Worm (Caenorhabditis elegans) whole organism, young adult: ENCODE measurements around the gene toh-1.

Experiments used
- B0035.1 ChIP-seq: sonication (generic microtip); optimal IDR thresholded peaks from 2 replicates; lab custom pipeline; 2016; ENCODE audit warnings: missing genetic modification characterization, mild to moderate bottlenecking, missing compliant biosample characterization, missing genotype, missing genetic modification reagents
- B0261.1 ChIP-seq: sonication (generic microtip); optimal IDR thresholded peaks from 2 replicates; lab custom pipeline; 2016; ENCODE audit warnings: mild to moderate bottlenecking, missing genetic modification characterization, moderate library complexity, missing compliant biosample characterization
- B0336.3 ChIP-seq: fragments of 200-800 bp; sonication (Bioruptor generic); IDR thresholded peaks from 2 replicates; pipeline ENCODE4 v1.3.6; 2022; ENCODE audit warnings: missing genetic modification characterization, missing compliant biosample characterization
- F10E7.11 ChIP-seq: sonication (generic microtip); optimal IDR thresholded peaks from 2 replicates; lab custom pipeline; 2017; ENCODE audit warnings: mild to moderate bottlenecking, missing genetic modification characterization, moderate library complexity, missing compliant biosample characterization
- F22D6.2 ChIP-seq: sonication (generic microtip); optimal IDR thresholded peaks from 2 replicates; lab custom pipeline; 2016; ENCODE audit warnings: mild to moderate bottlenecking, missing genetic modification characterization, missing compliant biosample characterization
- F52B5.7 ChIP-seq: sonication (generic microtip); optimal IDR thresholded peaks from 2 replicates; lab custom pipeline; 2016; ENCODE audit warnings: mild to moderate bottlenecking, missing genetic modification characterization, missing compliant biosample characterization
- F55B11.4 ChIP-seq: sonication (generic microtip); optimal IDR thresholded peaks from 2 replicates; lab custom pipeline; 2016; ENCODE audit warnings: missing compliant biosample characterization, missing genetic modification characterization, borderline replicate concordance; ENCODE audit not compliant: insufficient read depth
- K12H6.12 ChIP-seq: fragments of 200-800 bp; sonication (Bioruptor generic); optimal IDR thresholded peaks from 2 replicates; lab custom pipeline; 2018; ENCODE audit warnings: mild to moderate bottlenecking, missing genetic modification characterization, missing compliant biosample characterization
- Y56A3A.18 ChIP-seq: fragments of 200-800 bp; sonication (Bioruptor generic); IDR thresholded peaks from 2 replicates; pipeline ENCODE4 v1.3.6; 2022; ENCODE audit warnings: missing genetic modification reagents, missing genetic modification characterization, missing compliant biosample characterization
- Y67H2A.10 ChIP-seq: fragments of 200-800 bp; sonication (Bioruptor generic); conservative IDR thresholded peaks from 2 replicates; pipeline ENCODE4 v1.3.6; 2022; ENCODE audit warnings: missing genetic modification reagents, missing genetic modification characterization, missing compliant biosample characterization
- Y79H2A.3 ChIP-seq: fragments of 200-800 bp; sonication (Bioruptor generic); conservative IDR thresholded peaks from 2 replicates; pipeline ENCODE4 v1.3.6; 2022; ENCODE audit warnings: missing genetic modification reagents, missing genetic modification characterization, missing compliant biosample characterization
- aptf-2 ChIP-seq: fragments of 200-800 bp; sonication (Bioruptor generic); conservative IDR thresholded peaks from 2 replicates; pipeline ENCODE4 v1.3.6; 2022; ENCODE audit warnings: missing genetic modification reagents, missing genetic modification characterization, missing compliant biosample characterization
- aptf-3 ChIP-seq: fragments of 200-800 bp; sonication (Bioruptor generic); IDR thresholded peaks from 2 replicates; pipeline ENCODE4 v1.3.6; 2022; ENCODE audit warnings: missing genetic modification characterization, missing compliant biosample characterization
- athp-1 ChIP-seq: sonication (generic microtip); optimal IDR thresholded peaks from 2 replicates; lab custom pipeline; 2017; ENCODE audit warnings: mild to moderate bottlenecking, missing genetic modification characterization, missing compliant biosample characterization
- bed-2 ChIP-seq: fragments of 200-800 bp; sonication (Bioruptor generic); IDR thresholded peaks from 2 replicates; pipeline ENCODE4 v1.3.6; 2022; ENCODE audit warnings: missing genetic modification reagents, missing genetic modification characterization, missing compliant biosample characterization
- ccch-3 ChIP-seq: fragments of 200-800 bp; sonication (Bioruptor generic); optimal IDR thresholded peaks from 2 replicates; lab custom pipeline; 2018; ENCODE audit warnings: mild to moderate bottlenecking, missing genetic modification characterization, missing compliant biosample characterization
- ceh-27 ChIP-seq: fragments of 200-800 bp; sonication (Bioruptor generic); optimal IDR thresholded peaks from 2 replicates; lab custom pipeline; 2018; ENCODE audit warnings: mild to moderate bottlenecking, missing genetic modification characterization, moderate library complexity, missing compliant biosample characterization
- ceh-91 ChIP-seq: fragments of 200-800 bp; sonication (Bioruptor generic); IDR thresholded peaks from 2 replicates; pipeline ENCODE4 v1.3.6; 2022; ENCODE audit warnings: missing genetic modification reagents, missing genetic modification characterization, missing compliant biosample characterization
- dox-1 ChIP-seq: fragments of 200-800 bp; sonication (Bioruptor generic); IDR thresholded peaks from 2 replicates; pipeline ENCODE4 v1.3.6; 2022; ENCODE audit warnings: missing genetic modification reagents, missing genetic modification characterization, missing compliant biosample characterization
- dpl-1 ChIP-seq: fragments of 150-350 bp; optimal IDR thresholded peaks from 2 replicates; lab custom pipeline; 2014; ENCODE audit warnings: missing biosample characterization, missing genetic modification reagents, missing genetic modification characterization
- ekl-4 ChIP-seq: fragments of 200-800 bp; sonication (Bioruptor generic); IDR thresholded peaks from 2 replicates; pipeline ENCODE4 v1.3.6; 2022; ENCODE audit warnings: missing genetic modification reagents, missing genetic modification characterization, missing compliant biosample characterization
- ets-4 ChIP-seq: fragments of 200-800 bp; sonication (Bioruptor generic); optimal IDR thresholded peaks from 2 replicates; lab custom pipeline; 2018; ENCODE audit warnings: mild to moderate bottlenecking, missing genetic modification characterization, missing compliant biosample characterization
- fkh-3 ChIP-seq: sonication (generic microtip); optimal IDR thresholded peaks from 2 replicates; lab custom pipeline; 2016; ENCODE audit warnings: mild to moderate bottlenecking, missing genetic modification characterization, missing compliant biosample characterization
- hlh-12 ChIP-seq: sonication (generic microtip); optimal IDR thresholded peaks from 2 replicates; lab custom pipeline; 2016; ENCODE audit warnings: missing genetic modification characterization, missing compliant biosample characterization
- hlh-26 ChIP-seq: fragments of 200-800 bp; sonication (Bioruptor generic); conservative IDR thresholded peaks from 2 replicates; pipeline ENCODE4 v1.3.6; 2022; ENCODE audit warnings: missing genetic modification reagents, missing genetic modification characterization, missing compliant biosample characterization
- hrde-1 ChIP-seq: sonication (generic microtip); optimal IDR thresholded peaks from 2 replicates; lab custom pipeline; 2016; ENCODE audit warnings: missing genetic modification characterization, mild to moderate bottlenecking, missing compliant biosample characterization, moderate library complexity, missing genotype, missing genetic modification reagents, borderline replicate concordance
- lin-35 ChIP-seq, 3 experiments: fragments of 150-350 bp in 2 of 3; sonication (generic microtip) in 1 of 3; optimal IDR thresholded peaks; 2 replicates each; lab custom pipeline; 2014 to 2018; ENCODE audit warnings: missing biosample characterization in 3 of 3, missing genetic modification characterization in 3 of 3, missing genetic modification reagents in 3 of 3
- lin-54 ChIP-seq: fragments of 200-800 bp; sonication (Bioruptor generic); optimal IDR thresholded peaks from 2 replicates; lab custom pipeline; 2018; ENCODE audit warnings: mild to moderate bottlenecking, missing genetic modification characterization, missing compliant biosample characterization
- madf-3 ChIP-seq: fragments of 200-800 bp; sonication (Bioruptor generic); IDR thresholded peaks from 2 replicates; pipeline ENCODE4 v1.3.6; 2022; ENCODE audit warnings: missing genetic modification reagents, missing genetic modification characterization, missing compliant biosample characterization
- mel-28 ChIP-seq: sonication (generic microtip); optimal IDR thresholded peaks from 2 replicates; lab custom pipeline; 2016; ENCODE audit warnings: borderline replicate concordance, mild to moderate bottlenecking, missing genetic modification characterization, missing compliant biosample characterization
- mes-4 ChIP-seq: sonication (generic microtip); optimal IDR thresholded peaks from 2 replicates; lab custom pipeline; 2016; ENCODE audit warnings: missing genotype, missing genetic modification characterization, missing compliant biosample characterization
- nfya-2 ChIP-seq: fragments of 200-800 bp; sonication (Bioruptor generic); IDR thresholded peaks from 2 replicates; pipeline ENCODE4 v1.3.6; 2022; ENCODE audit warnings: missing genetic modification reagents, missing genetic modification characterization, missing compliant biosample characterization
- nhr-120 ChIP-seq: fragments of 200-800 bp; sonication (Bioruptor generic); IDR thresholded peaks from 2 replicates; pipeline ENCODE4 v1.3.6; 2022; ENCODE audit warnings: missing genetic modification characterization, missing compliant biosample characterization
- nhr-179 ChIP-seq: sonication (generic microtip); optimal IDR thresholded peaks from 2 replicates; lab custom pipeline; 2016; ENCODE audit warnings: mild to moderate bottlenecking, missing genetic modification characterization, missing compliant biosample characterization
- rec-8 ChIP-seq, 2 experiments: sonication (generic microtip); optimal IDR thresholded peaks; 2 replicates each; lab custom pipeline; 2016; ENCODE audit warnings: mild to moderate bottlenecking in 2 of 2, missing genetic modification characterization in 2 of 2, missing genetic modification reagents in 2 of 2, missing genotype in 2 of 2, missing biosample characterization in 1 of 2, missing compliant biosample characterization in 1 of 2, moderate library complexity in 1 of 2
- sdz-38 ChIP-seq: sonication (generic microtip); optimal IDR thresholded peaks from 2 replicates; lab custom pipeline; 2016; ENCODE audit warnings: missing genotype, missing genetic modification characterization, missing compliant biosample characterization
- tbp1 ChIP-seq: fragments of 200-800 bp; sonication (Bioruptor generic); optimal IDR thresholded peaks from 2 replicates; lab custom pipeline; 2018; ENCODE audit warnings: mild to moderate bottlenecking, missing genetic modification characterization, missing compliant biosample characterization
- unc-130 ChIP-seq: sonication (generic microtip); optimal IDR thresholded peaks from 2 replicates; lab custom pipeline; 2016; ENCODE audit warnings: missing genetic modification reagents, missing genetic modification characterization, missing compliant biosample characterization
- xnd-1 ChIP-seq: sonication (generic microtip); optimal IDR thresholded peaks from 2 replicates; lab custom pipeline; 2016; ENCODE audit warnings: missing genotype, missing genetic modification reagents, missing genetic modification characterization, missing compliant biosample characterization
- ztf-25 ChIP-seq: fragments of 200-800 bp; sonication (Bioruptor generic); IDR thresholded peaks from 2 replicates; pipeline ENCODE4 v1.3.6; 2022; ENCODE audit warnings: missing genetic modification reagents, missing genetic modification characterization, missing compliant biosample characterization
- ztf-28 ChIP-seq: fragments of 200-800 bp; sonication (Bioruptor generic); IDR thresholded peaks from 2 replicates; pipeline ENCODE4 v1.3.6; 2022; ENCODE audit warnings: missing genetic modification reagents, missing genetic modification characterization, missing compliant biosample characterization
- ztf-3 ChIP-seq: fragments of 200-800 bp; sonication (Bioruptor generic); optimal IDR thresholded peaks from 2 replicates; lab custom pipeline; 2018; ENCODE audit warnings: mild to moderate bottlenecking, missing genetic modification characterization, missing compliant biosample characterization

The toh-1 gene

DNA sequence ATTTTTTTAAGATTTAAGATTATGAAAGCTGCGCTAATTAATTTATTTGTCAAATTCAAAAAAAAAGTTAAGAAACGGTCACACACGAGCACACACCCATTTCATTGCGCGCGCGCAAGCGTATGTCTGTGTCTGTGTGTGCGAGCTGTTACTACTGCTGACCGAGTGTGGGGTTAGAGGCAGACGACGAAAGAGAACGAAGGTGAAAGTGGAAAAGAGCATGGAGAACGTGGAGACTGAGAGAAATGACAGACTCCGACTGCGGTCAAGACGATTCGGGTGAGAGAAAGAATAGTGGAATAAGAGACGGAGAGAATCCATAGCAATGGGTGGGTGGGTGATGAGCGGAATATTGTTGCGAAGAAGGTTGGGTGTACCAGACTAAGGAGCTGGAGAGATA, 11.3 kb upstream of the toh-1 start (continued):
- TF ChIP-seq ets-4 (GFP tag; lab: Kevin White, UChicago) (peak; percentile 1), ekl-4 (GFP tag; lab: Robert Waterston, UW) (no peak), mel-28 (no peak), F55B11.4 (tag; lab: Kevin White, UChicago) (no peak), B0261.1 (no peak), Y67H2A.10 (GFP tag; lab: Robert Waterston, UW) (no peak), nhr-179 (tag; lab: Kevin White, UChicago) (no peak), ceh-27 (peak; percentile 45), dpl-1 (no peak), lin-54 (GFP tag; lab: Kevin White, UChicago) (peak; percentile 36), unc-130 (GFP tag; lab: Kevin White, UChicago) (no peak), K12H6.12 (tag; lab: Kevin White, UChicago) (peak; percentile 24), F52B5.7 (tag; lab: Kevin White, UChicago) (no peak), rec-8 (tag; optimal IDR thresholded peaks at IDR 0.05; lab: Kevin White, UChicago) (no peak), nfya-2 (GFP tag; lab: Robert Waterston, UW) (no peak), hlh-12 (tag; lab: Kevin White, UChicago) (no peak), xnd-1 (tag; lab: Kevin White, UChicago) (no peak), mes-4 (no peak), ztf-3 (GFP tag; lab: Kevin White, UChicago) (no peak), hrde-1 (tag; lab: Kevin White, UChicago) (no peak), hlh-26 (no peak), madf-3 (GFP tag; lab: Robert Waterston, UW) (no peak), Y56A3A.18 (GFP tag; lab: Robert Waterston, UW) (no peak), aptf-3 (no peak), F22D6.2 (no peak), B0336.3 (GFP tag; lab: Robert Waterston, UW) (no peak), sdz-38 (tag; lab: Kevin White, UChicago) (no peak)

DNA sequence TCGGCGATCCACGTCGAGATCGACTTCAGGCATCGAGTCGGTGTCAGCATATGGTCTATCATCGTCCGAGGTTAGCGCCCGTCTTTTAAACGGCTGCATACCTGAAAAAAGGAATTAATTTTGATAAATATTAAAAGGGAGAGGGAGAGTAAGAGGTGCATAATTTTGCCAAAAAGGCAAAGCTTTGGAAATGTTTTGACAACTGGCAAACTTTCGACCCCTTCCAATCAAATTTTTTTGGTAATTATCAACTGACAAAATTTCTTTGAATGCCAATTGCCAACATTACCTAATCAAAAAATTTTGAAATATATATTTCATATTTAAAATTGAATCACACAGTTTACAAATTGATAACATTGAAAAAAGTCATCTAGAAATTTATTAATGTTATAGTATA, 10.7 kb upstream of the toh-1 start, which contains the start of gene dpy-27:
Gene dpy-27 (minus strand): TSS at position 101 of the 400 bp plus-strand sequence.
- TF ChIP-seq hrde-1 (tag; lab: Kevin White, UChicago): no peak
- no peak for TF ChIP-seq B0035.1 (tag; lab: Kevin White, UChicago)
- no peak for TF ChIP-seq ccch-3 (GFP tag; lab: Kevin White, UChicago)
- TF ChIP-seq lin-35 (GFP tag; optimal IDR thresholded peaks at IDR 0.05; lab: Kevin White, UChicago): no peak
- TF ChIP-seq ekl-4 (GFP tag; lab: Robert Waterston, UW): no peak
- TF ChIP-seq ceh-91 (GFP tag; lab: Robert Waterston, UW): no peak
- no peak for TF ChIP-seq tbp1 (GFP tag; lab: Kevin White, UChicago)
- TF ChIP-seq aptf-2 (GFP tag; lab: Robert Waterston, UW): no peak
- TF ChIP-seq ztf-25 (GFP tag; lab: Robert Waterston, UW): no peak
- no peak for TF ChIP-seq athp-1 (tag; lab: Kevin White, UChicago)
- TF ChIP-seq nhr-120 (GFP tag; lab: Robert Waterston, UW): no peak
- TF ChIP-seq sdz-38 (tag; lab: Kevin White, UChicago): no peak
- no peak for TF ChIP-seq fkh-3 (tag; lab: Kevin White, UChicago)
- no peak for TF ChIP-seq B0336.3 (GFP tag; lab: Robert Waterston, UW)
- TF ChIP-seq ztf-28: no peak
- no peak for TF ChIP-seq F10E7.11
- TF ChIP-seq dox-1 (GFP tag; lab: Robert Waterston, UW): no peak
- TF ChIP-seq Y79H2A.3 (GFP tag; lab: Robert Waterston, UW): no peak
- TF ChIP-seq dpl-1: no peak
- TF ChIP-seq bed-2: no peak
